Fruit fly (Drosophila melanogaster) whole organism, embryonic: ENCODE results near the gene eloF.

ENCODE experiments used
- Ada2b ChIP-seq: fragments of 200-800 bp; sonication (Bioruptor generic); IDR thresholded peaks from 2 replicates; pipeline ENCODE4 v1.3.6; 2022; ENCODE audit warnings: missing biosample characterization, missing genetic modification characterization
- Bteb2 ChIP-seq: fragments of 200-800 bp; sonication (Bioruptor generic); optimal IDR thresholded peaks from 2 replicates; lab custom pipeline; 2016; ENCODE audit warnings: missing biosample characterization, missing genetic modification characterization
- CG11456 ChIP-seq: fragments of 200-800 bp; sonication (Bioruptor generic); IDR thresholded peaks from 3 replicates; pipeline ENCODE4 v1.3.6; 2022; ENCODE audit warnings: missing biosample characterization, missing genetic modification characterization
- CG12744 ChIP-seq: fragments of 200-800 bp; sonication (Bioruptor generic); optimal IDR thresholded peaks from 2 replicates; lab custom pipeline; 2016; ENCODE audit warnings: missing biosample characterization, missing genetic modification characterization
- CG14014 ChIP-seq: fragments of 200-800 bp; sonication (Bioruptor generic); IDR thresholded peaks from 2 replicates; pipeline ENCODE4 v1.3.6; 2022; ENCODE audit warnings: missing biosample characterization, missing genetic modification characterization
- CG14441 ChIP-seq: fragments of 200-800 bp; sonication (Bioruptor generic); IDR thresholded peaks from 2 replicates; pipeline ENCODE4 v1.3.6; 2022; ENCODE audit warnings: missing biosample characterization, missing genetic modification characterization
- CG15073 ChIP-seq: fragments of 200-800 bp; sonication (Bioruptor generic); optimal IDR thresholded peaks from 2 replicates; lab custom pipeline; 2016; ENCODE audit warnings: missing biosample characterization, missing genetic modification characterization
- CG15479 ChIP-seq: fragments of 200-800 bp; sonication (Bioruptor generic); optimal IDR thresholded peaks from 3 replicates; lab custom pipeline; 2019; ENCODE audit warnings: missing biosample characterization, mild to moderate bottlenecking, missing genetic modification characterization, moderate library complexity
- CG1602 ChIP-seq: fragments of 200-800 bp; sonication (Bioruptor generic); optimal IDR thresholded peaks from 3 replicates; lab custom pipeline; 2016; ENCODE audit warnings: missing biosample characterization, missing genetic modification characterization
- CG17829 ChIP-seq: fragments of 200-800 bp; optimal IDR thresholded peaks from 2 replicates; lab custom pipeline; 2019; ENCODE audit warnings: missing biosample characterization, mild to moderate bottlenecking, missing genetic modification characterization, moderate library complexity
- CG18619 ChIP-seq: fragments of 200-800 bp; sonication (Bioruptor generic); optimal IDR thresholded peaks from 3 replicates; lab custom pipeline; 2017; ENCODE audit warnings: missing biosample characterization, mild to moderate bottlenecking, missing genetic modification characterization
- CG2120 ChIP-seq: fragments of 200-800 bp; sonication (Bioruptor generic); optimal IDR thresholded peaks from 3 replicates; lab custom pipeline; 2016; ENCODE audit warnings: missing biosample characterization, missing genetic modification characterization
- CG30431 ChIP-seq: fragments of 200-800 bp; sonication (Bioruptor generic); optimal IDR thresholded peaks from 2 replicates; lab custom pipeline; 2017; ENCODE audit warnings: missing biosample characterization, missing genetic modification characterization
- CG31441 ChIP-seq: fragments of 200-800 bp; sonication (Bioruptor generic); IDR thresholded peaks from 2 replicates; pipeline ENCODE4 v1.3.6; 2022; ENCODE audit warnings: missing biosample characterization, missing genetic modification characterization
- CG32532 ChIP-seq: fragments of 200-800 bp; sonication (Bioruptor generic); IDR thresholded peaks from 2 replicates; pipeline ENCODE4 v1.3.6; 2022; ENCODE audit warnings: missing biosample characterization, missing genetic modification characterization
- CG5953 ChIP-seq: fragments of 200-800 bp; sonication (Bioruptor generic); IDR thresholded peaks from 2 replicates; pipeline ENCODE4 v1.3.6; 2022; ENCODE audit warnings: missing biosample characterization, missing genetic modification characterization
- CG7271 ChIP-seq: fragments of 200-800 bp; sonication (Bioruptor generic); optimal IDR thresholded peaks from 2 replicates; lab custom pipeline; 2018; ENCODE audit warnings: missing biosample characterization, mild to moderate bottlenecking, missing genetic modification characterization, moderate library complexity
- CG7839 ChIP-seq: fragments of 200-800 bp; sonication (Bioruptor generic); optimal IDR thresholded peaks from 3 replicates; lab custom pipeline; 2018; ENCODE audit warnings: missing biosample characterization, mild to moderate bottlenecking, missing genetic modification characterization, moderate library complexity
- CG7963 ChIP-seq: fragments of 200-800 bp; sonication (Bioruptor generic); IDR thresholded peaks from 3 replicates; pipeline ENCODE4 v1.3.6; 2022; ENCODE audit warnings: missing biosample characterization, missing genetic modification characterization; ENCODE audit not compliant: partially characterized antibody
- CG8089 ChIP-seq: fragments of 200-800 bp; sonication (Bioruptor generic); optimal IDR thresholded peaks from 3 replicates; lab custom pipeline; 2016; ENCODE audit warnings: missing biosample characterization, missing genetic modification characterization
- CG8944 ChIP-seq: fragments of 200-800 bp; sonication (Bioruptor generic); optimal IDR thresholded peaks from 3 replicates; lab custom pipeline; 2016; ENCODE audit warnings: missing biosample characterization, missing genetic modification characterization
- CG9215 ChIP-seq: fragments of 200-800 bp; sonication (Bioruptor generic); IDR thresholded peaks from 2 replicates; pipeline ENCODE4 v1.3.6; 2022; ENCODE audit warnings: missing biosample characterization, missing genetic modification characterization
- CG9817 ChIP-seq: fragments of 200-800 bp; sonication (Bioruptor generic); optimal IDR thresholded peaks from 2 replicates; lab custom pipeline; 2018; ENCODE audit warnings: missing biosample characterization, mild to moderate bottlenecking, missing genetic modification characterization, moderate library complexity
- Dbx ChIP-seq: fragments of 200-800 bp; sonication (Bioruptor generic); IDR thresholded peaks from 3 replicates; pipeline ENCODE4 v1.3.6; 2022; ENCODE audit warnings: missing biosample characterization, missing genetic modification characterization
- Dip2 ChIP-seq: fragments of 200-800 bp; sonication (Bioruptor generic); IDR thresholded peaks from 2 replicates; pipeline ENCODE4 v1.3.6; 2022; ENCODE audit warnings: missing biosample characterization, missing genetic modification characterization
- H15 ChIP-seq: fragments of 200-800 bp; sonication (Bioruptor generic); IDR thresholded peaks from 3 replicates; pipeline ENCODE4 v1.3.6; 2022; ENCODE audit warnings: missing biosample characterization, missing genetic modification characterization
- HLH54F ChIP-seq: fragments of 200-800 bp; sonication (Bioruptor generic); optimal IDR thresholded peaks from 3 replicates; lab custom pipeline; 2016; ENCODE audit warnings: missing biosample characterization, missing genetic modification characterization
- Lhr ChIP-seq: fragments of 200-800 bp; sonication (Bioruptor generic); optimal IDR thresholded peaks from 3 replicates; lab custom pipeline; 2017; ENCODE audit warnings: mild to moderate bottlenecking, missing biosample characterization, missing genetic modification reagents, missing genetic modification characterization
- Lpt ChIP-seq: fragments of >200 bp; optimal IDR thresholded peaks from 2 replicates; lab custom pipeline; 2018; ENCODE audit warnings: missing biosample characterization, missing genetic modification characterization
- MESR4 ChIP-seq: fragments of 200-800 bp; sonication (Bioruptor generic); optimal IDR thresholded peaks from 2 replicates; lab custom pipeline; 2018; ENCODE audit warnings: missing biosample characterization, mild to moderate bottlenecking, missing genetic modification characterization, moderate library complexity
- Meics ChIP-seq: fragments of 200-800 bp; sonication (Bioruptor generic); optimal IDR thresholded peaks from 2 replicates; lab custom pipeline; 2017; ENCODE audit warnings: missing biosample characterization, mild to moderate bottlenecking, missing genetic modification characterization
- Mes4 ChIP-seq: fragments of 200-800 bp; sonication (Bioruptor generic); optimal IDR thresholded peaks from 2 replicates; lab custom pipeline; 2016; ENCODE audit warnings: missing biosample characterization, missing genetic modification characterization
- NC2α ChIP-seq: fragments of 200-800 bp; sonication (Bioruptor generic); optimal IDR thresholded peaks from 2 replicates; lab custom pipeline; 2016; ENCODE audit warnings: missing biosample characterization, missing genetic modification characterization
- Nf-YC ChIP-seq: fragments of 200-800 bp; optimal IDR thresholded peaks from 3 replicates; lab custom pipeline; 2019; ENCODE audit warnings: missing biosample characterization, mild to moderate bottlenecking, missing genetic modification characterization, moderate library complexity
- Optix ChIP-seq: fragments of 200-800 bp; sonication (Bioruptor generic); IDR thresholded peaks from 3 replicates; pipeline ENCODE4 v1.3.6; 2022; ENCODE audit warnings: missing biosample characterization, missing genetic modification characterization
- Side ChIP-seq: fragments of 200-800 bp; sonication (Bioruptor generic); optimal IDR thresholded peaks from 2 replicates; lab custom pipeline; 2016; ENCODE audit warnings: missing biosample characterization, missing genetic modification characterization
- Sox100B ChIP-seq: fragments of 200-800 bp; sonication (Bioruptor generic); optimal IDR thresholded peaks from 3 replicates; lab custom pipeline; 2018; ENCODE audit warnings: missing biosample characterization, mild to moderate bottlenecking, missing genetic modification characterization
- Xbp1 ChIP-seq: fragments of 200-800 bp; sonication (Bioruptor generic); optimal IDR thresholded peaks from 3 replicates; lab custom pipeline; 2016; ENCODE audit warnings: missing biosample characterization, mild to moderate bottlenecking, missing genetic modification characterization
- croc ChIP-seq: fragments of 200-800 bp; sonication (Bioruptor generic); conservative IDR thresholded peaks from 3 replicates; pipeline ENCODE4 v1.3.6; 2022; ENCODE audit warnings: missing biosample characterization, missing genetic modification characterization
- crp ChIP-seq, 2 experiments: fragments of 200-800 bp; sonication (Bioruptor generic); optimal IDR thresholded peaks; 2 replicates in 1 of 2; 3 replicates in 1 of 2; lab custom pipeline; 2017; ENCODE audit warnings: missing biosample characterization in 2 of 2, missing genetic modification characterization in 2 of 2, mild to moderate bottlenecking in 1 of 2, moderate library complexity in 1 of 2
- dmrt99B ChIP-seq: fragments of 200-800 bp; sonication (Bioruptor generic); optimal IDR thresholded peaks from 2 replicates; lab custom pipeline; 2018; ENCODE audit warnings: missing biosample characterization, mild to moderate bottlenecking, missing genetic modification characterization, moderate library complexity
- fd3F ChIP-seq: fragments of 200-800 bp; sonication (Bioruptor generic); optimal IDR thresholded peaks from 2 replicates; lab custom pipeline; 2018; ENCODE audit warnings: missing biosample characterization, mild to moderate bottlenecking, missing genetic modification characterization, moderate library complexity
- fru ChIP-seq: fragments of >200 bp; optimal IDR thresholded peaks from 2 replicates; lab custom pipeline; 2017
- gt ChIP-seq: fragments of 200-800 bp; sonication (Bioruptor generic); IDR thresholded peaks from 2 replicates; pipeline ENCODE4 v1.3.6; 2022; ENCODE audit warnings: missing biosample characterization, missing genetic modification characterization
- knrl ChIP-seq: fragments of 200-800 bp; sonication (Bioruptor generic); IDR thresholded peaks from 3 replicates; pipeline ENCODE4 v1.3.6; 2022; ENCODE audit warnings: missing biosample characterization, missing genetic modification characterization; ENCODE audit not compliant: partially characterized antibody
- pho ChIP-seq: fragments of 200-800 bp; sonication (Bioruptor generic); optimal IDR thresholded peaks from 2 replicates; lab custom pipeline; 2016; ENCODE audit warnings: missing biosample characterization, missing genetic modification characterization
- pita ChIP-seq: fragments of 200-800 bp; sonication (Bioruptor generic); optimal IDR thresholded peaks from 2 replicates; lab custom pipeline; 2017; ENCODE audit warnings: missing biosample characterization, mild to moderate bottlenecking, missing genetic modification characterization
- ttk ChIP-seq: fragments of 200-800 bp; sonication (Bioruptor generic); IDR thresholded peaks from 2 replicates; pipeline ENCODE4 v2.1.2; 2022; ENCODE audit warnings: missing biosample characterization, missing genetic modification characterization
- unc-4 ChIP-seq: fragments of 200-800 bp; sonication (Bioruptor generic); IDR thresholded peaks from 2 replicates; pipeline ENCODE4 v1.3.6; 2022; ENCODE audit warnings: missing biosample characterization, missing genetic modification characterization; ENCODE audit not compliant: partially characterized antibody
- z ChIP-seq: fragments of 200-800 bp; sonication (Bioruptor generic); IDR thresholded peaks from 3 replicates; pipeline ENCODE4 v1.3.6; 2022; ENCODE audit warnings: missing biosample characterization, missing genetic modification characterization

Gene eloF

dm6 chr3R:9800644-9801330 lies 13.2 kb upstream of the eloF start, which contains the start of the genes CG9467 and CG8526 (continued):
- TF ChIP-seq Side (GFP tag; lab: Kevin White, UChicago), result no peak
- peak; percentile 56 for TF ChIP-seq CG18619 (GFP tag; lab: Kevin White, UChicago)
- peak; percentile 86 for TF ChIP-seq MESR4 (GFP tag; lab: Kevin White, UChicago)
- peak; percentile 75 for TF ChIP-seq Nf-YC (tag; lab: Kevin White, UChicago)
- TF ChIP-seq CG1602 (GFP tag; lab: Kevin White, UChicago), result peak; percentile 61
- no peak for TF ChIP-seq dmrt99B (tag; lab: Kevin White, UChicago)
- TF ChIP-seq CG32532 (GFP tag; lab: Robert Waterston, UW), result peak; percentile 69
- TF ChIP-seq fd3F (GFP tag; lab: Kevin White, UChicago), result peak; percentile 58
- TF ChIP-seq H15 (GFP tag; lab: Robert Waterston, UW), result peak; percentile 27; the same call in 1 of the 3 replicates
- TF ChIP-seq Sox100B, result no peak
- peak; percentile 83 for TF ChIP-seq CG9817 (tag; lab: Kevin White, UChicago)
- 0 out of 2 replicates have a peak, but pooled peaks have one; percentile 8 for TF ChIP-seq Ada2b
- TF ChIP-seq CG12744 (GFP tag; lab: Kevin White, UChicago), result no peak
- TF ChIP-seq Lpt (GFP tag; lab: Kevin White, UChicago), result no peak
- TF ChIP-seq z, result no peak
- TF ChIP-seq CG7271 (tag; lab: Kevin White, UChicago), result no peak
- peak; percentile 97 for TF ChIP-seq CG31441 (GFP tag; lab: Robert Waterston, UW)
- TF ChIP-seq CG15479 (GFP tag; lab: Kevin White, UChicago), result no peak
- no peak for TF ChIP-seq CG5953 (GFP tag; lab: Robert Waterston, UW)
- no peak for TF ChIP-seq fru
- TF ChIP-seq CG30431 (GFP tag; lab: Kevin White, UChicago), result no peak
- peak; percentile 78 for TF ChIP-seq CG9215 (GFP tag; lab: Robert Waterston, UW)
- TF ChIP-seq Lhr (GFP tag; lab: Kevin White, UChicago), result peak; percentile 66
- TF ChIP-seq CG15073 (GFP tag; lab: Kevin White, UChicago), result peak; percentile 54
- no peak for TF ChIP-seq ttk (GFP tag; lab: Robert Waterston, UW)
- TF ChIP-seq HLH54F (GFP tag; lab: Kevin White, UChicago), result peak; percentile 30
- TF ChIP-seq CG8089 (GFP tag; lab: Kevin White, UChicago), result no peak
- no peak for TF ChIP-seq Bteb2 (GFP tag; lab: Kevin White, UChicago)
- peak; percentile 80 for TF ChIP-seq unc-4
- TF ChIP-seq Meics, result peak; percentile 55
- no peak for TF ChIP-seq CG7839
- TF ChIP-seq Xbp1 (GFP tag; lab: Kevin White, UChicago), result peak; percentile 80
- peak; percentile 52; the same call in 2 of the 3 replicates for TF ChIP-seq croc (GFP tag; lab: Robert Waterston, UW)
- 0 out of 2 replicates have a peak, but pooled peaks have one; percentile 38 for TF ChIP-seq CG14014 (GFP tag; lab: Robert Waterston, UW)
- TF ChIP-seq Mes4 (GFP tag; lab: Kevin White, UChicago), result no peak
- TF ChIP-seq CG7963 (GFP tag; lab: Robert Waterston, UW), result peak; percentile 49; the same call in 2 of the 3 replicates
- TF ChIP-seq gt, result no peak
- TF ChIP-seq Dip2 (GFP tag; lab: Robert Waterston, UW), result no peak
- TF ChIP-seq CG17829, result peak; percentile 78
- TF ChIP-seq CG2120 (GFP tag; lab: Kevin White, UChicago), result peak; percentile 74
- TF ChIP-seq NC2α (GFP tag; lab: Kevin White, UChicago), result no peak
- peak; percentile 89 for TF ChIP-seq knrl
- no peak for TF ChIP-seq Optix (GFP tag; lab: Robert Waterston, UW)
- peak; percentile 58 for TF ChIP-seq CG14441
- TF ChIP-seq Dbx (GFP tag; lab: Robert Waterston, UW), result peak; percentile 70; the same call in 2 of the 3 replicates
- peak in 1 of 2 experiments; percentile 15 for TF ChIP-seq crp (GFP tag; optimal IDR thresholded peaks at IDR 0.05; lab: Kevin White, UChicago)
- TF ChIP-seq pho (GFP tag; lab: Kevin White, UChicago), result peak; percentile 11
- TF ChIP-seq CG11456 (GFP tag; lab: Robert Waterston, UW), result 0 out of 3 replicates have a peak, but pooled peaks have one; percentile 39
- peak; percentile 15 for TF ChIP-seq CG8944 (GFP tag; lab: Kevin White, UChicago)
- no peak for TF ChIP-seq pita (GFP tag; lab: Kevin White, UChicago)
